Fruit fly (Drosophila melanogaster): ENCODE results near the gene CG9459.

Gene CG9459

dm6 chr3R:9767620-9768592 is 50.3 kb downstream of the CG9459 start, which contains the start of gene Naa80 (continued):
- TF ChIP-seq onecut (GFP tag; IDR thresholded peaks at IDR 0.05) (peak; percentile 41; the same call in 1 of the 2 replicates), dysf (GFP tag; IDR thresholded peaks at IDR 0.05) (peak; percentile 51; the same call in 1 of the 3 replicates), ci (GFP tag; IDR thresholded peaks at IDR 0.05) (peak; percentile 85), E2f2 (GFP tag; IDR thresholded peaks at IDR 0.05) (peak; percentile 84), CG13775 (GFP tag; optimal IDR thresholded peaks at IDR 0.05) (peak; percentile 9), BtbVII (GFP tag; optimal IDR thresholded peaks at IDR 0.05) (peak; percentile 4), ttk (GFP tag; IDR thresholded peaks at IDR 0.05) (peak; percentile 46), CG7357 (GFP tag; IDR thresholded peaks at IDR 0.05) (no peak), HLHmδ (GFP tag; optimal IDR thresholded peaks at IDR 0.05) (peak; percentile 63), bowl (GFP tag; IDR thresholded peaks at IDR 0.05) (no peak), dati (GFP tag; IDR thresholded peaks at IDR 0.05) (no peak), ham (GFP tag; IDR thresholded peaks at IDR 0.05) (no peak), hbn (GFP tag; IDR thresholded peaks at IDR 0.05; ENCODE audit: partially characterized antibody) (no peak), tio (GFP tag; optimal IDR thresholded peaks at IDR 0.05) (no peak), chm (GFP tag; IDR thresholded peaks at IDR 0.05) (peak; percentile 32; the same call in 1 of the 2 replicates), slbo (GFP tag; IDR thresholded peaks at IDR 0.05) (peak; percentile 88), Scr (GFP tag; IDR thresholded peaks at IDR 0.05; ENCODE audit: partially characterized antibody) (peak; percentile 44; the same call in 1 of the 2 replicates), CG18011 (GFP tag; optimal IDR thresholded peaks at IDR 0.05) (peak; percentile 65), pum (GFP tag; optimal IDR thresholded peaks at IDR 0.05) (peak; percentile 78), CG12769 (tag; optimal IDR thresholded peaks at IDR 0.05) (peak; percentile 88), grn (GFP tag; optimal IDR thresholded peaks at IDR 0.05) (peak; percentile 10), CG8765 (GFP tag; IDR thresholded peaks at IDR 0.05) (peak; percentile 38; the same call in 1 of the 2 replicates), CG6765 (GFP tag; optimal IDR thresholded peaks at IDR 0.05) (peak; percentile 35), Ptx1 (GFP tag; IDR thresholded peaks at IDR 0.05) (peak; percentile 56), luna (GFP tag; optimal IDR thresholded peaks at IDR 0.05) (peak; percentile 49), CG10321 (GFP tag; IDR thresholded peaks at IDR 0.05) (peak; percentile 11; the same call in 1 of the 2 replicates), CG11696 (GFP tag; IDR thresholded peaks at IDR 0.05) (no peak), zen (tag; optimal IDR thresholded peaks at IDR 0.05) (peak; percentile 15), zfh1 (GFP tag; IDR thresholded peaks at IDR 0.05) (peak; percentile 64), Deaf1 (tag; optimal IDR thresholded peaks at IDR 0.05) (peak; percentile 53), bigmax (GFP tag; optimal IDR thresholded peaks at IDR 0.05) (peak; percentile 40), Nf-YC (tag; optimal IDR thresholded peaks at IDR 0.05) (peak; percentile 52), cato (GFP tag; optimal IDR thresholded peaks at IDR 0.05; ENCODE audit: borderline replicate concordance) (peak; percentile 44), z (GFP tag; IDR thresholded peaks at IDR 0.05) (no peak), Aef1 (GFP tag; IDR thresholded peaks at IDR 0.05) (peak; percentile 37; the same call in 1 of the 3 replicates), dimm (GFP tag; IDR thresholded peaks at IDR 0.05) (no peak), crc (GFP tag; optimal IDR thresholded peaks at IDR 0.05) (peak; percentile 22), CG6813 (GFP tag; optimal IDR thresholded peaks at IDR 0.05) (no peak), CG12659 (GFP tag; optimal IDR thresholded peaks at IDR 0.05) (peak; percentile 89), btn (GFP tag; optimal IDR thresholded peaks at IDR 0.05) (no peak), zfh2 (GFP tag; optimal IDR thresholded peaks at IDR 0.05) (peak; percentile 89), D19B (GFP tag; optimal IDR thresholded peaks at IDR 0.05) (peak; percentile 8), Ssrp (tag; optimal IDR thresholded peaks at IDR 0.05) (peak; percentile 12), Mad (GFP tag; optimal IDR thresholded peaks at IDR 0.05) (peak; percentile 69), Rx (GFP tag; IDR thresholded peaks at IDR 0.05) (peak; percentile 70), vfl (GFP tag; optimal IDR thresholded peaks at IDR 0.05) (peak; percentile 77), knrl (GFP tag; IDR thresholded peaks at IDR 0.05; ENCODE audit: partially characterized antibody) (peak; percentile 52; the same call in 1 of the 3 replicates), CG3726 (GFP tag; IDR thresholded peaks at IDR 0.05) (no peak), NfI (GFP tag; optimal IDR thresholded peaks at IDR 0.05) (peak; percentile 82)

All from whole organism, embryonic.